Worm (Caenorhabditis elegans) whole organism, young adult: ENCODE measurements around the gene glb-7.

Source experiments
- Y53G8AR.9 ChIP-seq: fragments of 200-800 bp; sonication (Bioruptor generic); conservative IDR thresholded peaks from 2 replicates; pipeline ENCODE4 v1.3.6; 2022; ENCODE audit warnings: missing genetic modification reagents, missing genetic modification characterization, missing compliant biosample characterization
- ZK185.1 ChIP-seq: sonication (generic microtip); optimal IDR thresholded peaks from 2 replicates; lab custom pipeline; 2016; ENCODE audit warnings: mild to moderate bottlenecking, missing genetic modification characterization, missing compliant biosample characterization; ENCODE audit not compliant: poor library complexity, severe bottlenecking
- dpl-1 ChIP-seq: fragments of 150-350 bp; optimal IDR thresholded peaks from 2 replicates; lab custom pipeline; 2014; ENCODE audit warnings: missing biosample characterization, missing genetic modification reagents, missing genetic modification characterization
- madf-3 ChIP-seq: fragments of 200-800 bp; sonication (Bioruptor generic); IDR thresholded peaks from 2 replicates; pipeline ENCODE4 v1.3.6; 2022; ENCODE audit warnings: missing genetic modification reagents, missing genetic modification characterization, missing compliant biosample characterization
- madf-8 ChIP-seq: fragments of 200-800 bp; sonication (Bioruptor generic); conservative IDR thresholded peaks from 2 replicates; pipeline ENCODE4 v1.3.6; 2022; ENCODE audit warnings: missing genetic modification reagents, missing genetic modification characterization, missing compliant biosample characterization

DNA sequence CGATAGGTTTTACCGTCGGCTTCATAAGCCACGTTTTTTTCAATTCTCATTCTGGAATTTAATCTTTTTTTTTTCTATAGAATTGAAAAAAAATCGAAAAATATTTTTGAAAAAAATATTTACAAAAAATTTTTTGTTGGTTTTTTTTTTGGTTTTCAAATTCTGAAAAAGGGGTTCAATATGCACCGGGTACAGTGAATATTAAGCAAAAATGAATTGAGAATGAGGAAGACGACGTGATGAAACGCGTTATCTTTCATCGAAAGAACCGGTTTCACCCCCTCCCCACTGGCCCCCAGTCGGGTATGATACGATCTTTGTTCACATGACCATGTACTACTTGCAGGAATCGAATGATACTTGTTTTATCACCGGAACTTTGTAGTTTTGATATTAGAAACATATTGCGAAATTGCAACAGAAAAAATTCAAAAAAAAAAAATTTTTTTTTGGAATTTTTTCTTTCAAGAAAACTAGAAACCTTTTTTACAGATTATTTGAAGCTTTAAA, 26.7 kb downstream of the glb-7 start, which contains the start of gene C54E4.5:
- TF ChIP-seq madf-3 (GFP tag; lab: Robert Waterston, UW) (no peak), dpl-1 (GFP tag; lab: Kevin White, UChicago) (no peak), madf-8 (GFP tag; lab: Robert Waterston, UW) (no peak), ZK185.1 (tag; lab: Kevin White, UChicago) (no peak), Y53G8AR.9 (GFP tag; lab: Robert Waterston, UW) (no peak)
